Fruit fly (Drosophila melanogaster): ENCODE results near the gene CG10383.

CG10383 gene

dm6 chr2L:18671146-18671545 lies 24.3 kb downstream of the CG10383 start, which contains the start of gene CG43338:
CG43338 (minus strand) TSS chr2L:18671246.
- TF ChIP-seq noc (tag; optimal IDR thresholded peaks at IDR 0.05): no peak

- no peak for TF ChIP-seq noc (tag; optimal IDR thresholded peaks at IDR 0.05)
Observed at dm6 chr2L:18665952-18666606, 29.3 kb downstream of the CG10383 start.

- no peak for TF ChIP-seq noc (tag; optimal IDR thresholded peaks at IDR 0.05)
Observed at dm6 chr2L:18664707-18665550, 30.5 kb downstream of the CG10383 start.

- TF ChIP-seq noc (tag; optimal IDR thresholded peaks at IDR 0.05): no peak
Observed at dm6 chr2L:18663395-18663794, 32.0 kb downstream of the CG10383 start.

- no peak for TF ChIP-seq noc (tag; optimal IDR thresholded peaks at IDR 0.05)
Observed at dm6 chr2L:18658108-18658507, 37.3 kb downstream of the CG10383 start.

- TF ChIP-seq noc (tag; optimal IDR thresholded peaks at IDR 0.05): no peak
Observed at dm6 chr2L:18656691-18657237, 38.6 kb downstream of the CG10383 start.

- TF ChIP-seq noc (tag; optimal IDR thresholded peaks at IDR 0.05): peak; percentile 53
Observed at dm6 chr2L:18653328-18653675, 42.1 kb downstream of the CG10383 start.

- no peak for TF ChIP-seq noc (tag; optimal IDR thresholded peaks at IDR 0.05)
Observed at dm6 chr2L:18652663-18653327, 42.6 kb downstream of the CG10383 start, which contains the start of gene Cyp310a1. Cyp310a1 (minus strand) TSS chr2L:18653010.

dm6 chr2L:18647857-18648652 lies 47.3 kb downstream of the CG10383 start:
- TF ChIP-seq noc (tag; optimal IDR thresholded peaks at IDR 0.05): no peak

dm6 chr2L:18645468-18645867 lies 49.9 kb downstream of the CG10383 start:
- TF ChIP-seq noc (tag; optimal IDR thresholded peaks at IDR 0.05): no peak

dm6 chr2L:18641087-18641486 lies 54.3 kb downstream of the CG10383 start:
- no peak for TF ChIP-seq noc (tag; optimal IDR thresholded peaks at IDR 0.05)

Data from whole organism, larva.